Fruit fly (Drosophila melanogaster) whole organism, embryonic: Measurements from ENCODE around the gene CG11396.

Experiments used
- Asciz ChIP-seq: fragments of 200-800 bp; sonication (Bioruptor generic); optimal IDR thresholded peaks from 2 replicates; lab custom pipeline; 2017; ENCODE audit warnings: missing biosample characterization, mild to moderate bottlenecking, missing genetic modification characterization, missing genetic modification reagents
- Bgb ChIP-seq: fragments of 200-800 bp; sonication (Bioruptor generic); IDR thresholded peaks from 2 replicates; pipeline ENCODE4 v1.3.6; 2022; ENCODE audit warnings: missing biosample characterization, missing genetic modification characterization; ENCODE audit not compliant: partially characterized antibody
- CG10431 ChIP-seq: fragments of 200-800 bp; sonication (Bioruptor generic); optimal IDR thresholded peaks from 3 replicates; lab custom pipeline; 2018; ENCODE audit warnings: missing biosample characterization, mild to moderate bottlenecking, missing genetic modification characterization
- CG1233 ChIP-seq: fragments of 200-800 bp; sonication (Bioruptor generic); optimal IDR thresholded peaks from 4 replicates; lab custom pipeline; 2018; ENCODE audit warnings: missing biosample characterization, mild to moderate bottlenecking, missing genetic modification characterization
- CG12769 ChIP-seq: fragments of 200-800 bp; sonication (Bioruptor generic); optimal IDR thresholded peaks from 2 replicates; lab custom pipeline; 2019; ENCODE audit warnings: missing biosample characterization, mild to moderate bottlenecking, missing genetic modification characterization, moderate library complexity
- CG1529 ChIP-seq: fragments of 200-800 bp; sonication (Bioruptor generic); optimal IDR thresholded peaks from 3 replicates; lab custom pipeline; 2018; ENCODE audit warnings: missing biosample characterization, missing genetic modification characterization
- CG15696 ChIP-seq: fragments of 200-800 bp; sonication (Bioruptor generic); optimal IDR thresholded peaks from 2 replicates; lab custom pipeline; 2019; ENCODE audit warnings: missing biosample characterization, mild to moderate bottlenecking, missing genetic modification characterization, moderate library complexity
- CG1603 ChIP-seq: fragments of 200-800 bp; sonication (Bioruptor generic); optimal IDR thresholded peaks from 2 replicates; lab custom pipeline; 2019; ENCODE audit warnings: missing biosample characterization, mild to moderate bottlenecking, missing genetic modification characterization, moderate library complexity
- CG30020 ChIP-seq: fragments of 200-800 bp; optimal IDR thresholded peaks from 2 replicates; lab custom pipeline; 2019; ENCODE audit warnings: missing biosample characterization, mild to moderate bottlenecking, missing genetic modification characterization, moderate library complexity
- CG31224 ChIP-seq: fragments of 200-800 bp; sonication (Bioruptor generic); IDR thresholded peaks from 2 replicates; pipeline ENCODE4 v1.3.6; 2022; ENCODE audit warnings: missing biosample characterization, missing genetic modification characterization
- CG33557 ChIP-seq: fragments of 200-800 bp; sonication (Bioruptor generic); optimal IDR thresholded peaks from 2 replicates; lab custom pipeline; 2019; ENCODE audit warnings: missing biosample characterization, mild to moderate bottlenecking, missing genetic modification characterization, moderate library complexity
- CG3847 ChIP-seq: fragments of 200-800 bp; sonication (Bioruptor generic); IDR thresholded peaks from 2 replicates; pipeline ENCODE4 v1.3.6; 2022; ENCODE audit warnings: missing biosample characterization, missing genetic modification characterization
- CG6254 ChIP-seq: fragments of 200-800 bp; sonication (Bioruptor generic); optimal IDR thresholded peaks from 3 replicates; lab custom pipeline; 2017; ENCODE audit warnings: mild to moderate bottlenecking, missing biosample characterization, missing genetic modification reagents, missing genetic modification characterization
- CG6791 ChIP-seq: fragments of 200-800 bp; sonication (Bioruptor generic); IDR thresholded peaks from 3 replicates; pipeline ENCODE4 v1.3.6; 2022; ENCODE audit warnings: missing biosample characterization, missing genetic modification characterization; ENCODE audit not compliant: partially characterized antibody
- CG7271 ChIP-seq: fragments of 200-800 bp; sonication (Bioruptor generic); optimal IDR thresholded peaks from 2 replicates; lab custom pipeline; 2018; ENCODE audit warnings: missing biosample characterization, mild to moderate bottlenecking, missing genetic modification characterization, moderate library complexity
- CG9609 ChIP-seq: fragments of 200-800 bp; sonication (Bioruptor generic); optimal IDR thresholded peaks from 3 replicates; lab custom pipeline; 2016; ENCODE audit warnings: missing biosample characterization, missing genetic modification characterization
- Dll ChIP-seq: fragments of 200-800 bp; sonication (Bioruptor generic); IDR thresholded peaks from 4 replicates; pipeline ENCODE4 v1.3.6; 2022; ENCODE audit warnings: missing biosample characterization, missing genetic modification characterization; ENCODE audit not compliant: partially characterized antibody
- HHEX ChIP-seq: fragments of 200-800 bp; sonication (Bioruptor generic); optimal IDR thresholded peaks from 3 replicates; lab custom pipeline; 2017; ENCODE audit warnings: missing biosample characterization, mild to moderate bottlenecking, missing genetic modification characterization, missing genetic modification reagents
- HLH3B ChIP-seq: fragments of 200-800 bp; sonication (Bioruptor generic); IDR thresholded peaks from 2 replicates; pipeline ENCODE4 v1.3.6; 2022; ENCODE audit warnings: missing biosample characterization, missing genetic modification characterization
- HLHmδ ChIP-seq: fragments of 200-800 bp; sonication (Bioruptor generic); optimal IDR thresholded peaks from 2 replicates; lab custom pipeline; 2018; ENCODE audit warnings: missing biosample characterization, mild to moderate bottlenecking, missing genetic modification characterization, moderate library complexity
- Hr39 ChIP-seq: fragments of >200 bp; optimal IDR thresholded peaks from 2 replicates; lab custom pipeline; 2017
- Hr51 ChIP-seq, 2 experiments: fragments of 200-800 bp; sonication (Bioruptor generic); optimal IDR thresholded peaks; 2 replicates in 1 of 2; 3 replicates in 1 of 2; lab custom pipeline; 2016 to 2018; ENCODE audit warnings: missing biosample characterization in 2 of 2, missing genetic modification characterization in 2 of 2, mild to moderate bottlenecking in 1 of 2, moderate library complexity in 1 of 2
- MTF-1 ChIP-seq: fragments of 200-800 bp; sonication (Bioruptor generic); optimal IDR thresholded peaks from 2 replicates; lab custom pipeline; 2018; ENCODE audit warnings: missing biosample characterization, mild to moderate bottlenecking, missing genetic modification characterization, borderline replicate concordance
- Nf-YB ChIP-seq: fragments of 200-800 bp; sonication (Bioruptor generic); optimal IDR thresholded peaks from 3 replicates; lab custom pipeline; 2019; ENCODE audit warnings: missing biosample characterization, mild to moderate bottlenecking, missing genetic modification characterization, moderate library complexity
- Nf-YC ChIP-seq: fragments of 200-800 bp; optimal IDR thresholded peaks from 3 replicates; lab custom pipeline; 2019; ENCODE audit warnings: missing biosample characterization, mild to moderate bottlenecking, missing genetic modification characterization, moderate library complexity
- Rfx ChIP-seq: fragments of 200-800 bp; sonication (Bioruptor generic); IDR thresholded peaks from 2 replicates; pipeline ENCODE4 v1.3.6; 2022; ENCODE audit warnings: missing biosample characterization, missing genetic modification characterization
- Side ChIP-seq: fragments of 200-800 bp; sonication (Bioruptor generic); optimal IDR thresholded peaks from 2 replicates; lab custom pipeline; 2016; ENCODE audit warnings: missing biosample characterization, missing genetic modification characterization
- Six4 ChIP-seq: fragments of 200-800 bp; sonication (Bioruptor generic); optimal IDR thresholded peaks from 2 replicates; lab custom pipeline; 2016; ENCODE audit warnings: missing biosample characterization, missing genetic modification characterization
- bab2 ChIP-seq: fragments of 200-800 bp; sonication (Bioruptor generic); optimal IDR thresholded peaks from 2 replicates; lab custom pipeline; 2016; ENCODE audit warnings: missing biosample characterization, missing genetic modification characterization
- btn ChIP-seq: fragments of 200-800 bp; sonication (Bioruptor generic); optimal IDR thresholded peaks from 2 replicates; lab custom pipeline; 2016; ENCODE audit warnings: missing biosample characterization, missing genetic modification characterization
- chm ChIP-seq: fragments of 200-800 bp; sonication (Bioruptor generic); IDR thresholded peaks from 2 replicates; pipeline ENCODE4 v1.3.6; 2022; ENCODE audit warnings: missing biosample characterization, missing genetic modification characterization
- ci ChIP-seq: fragments of 200-800 bp; sonication (Bioruptor generic); IDR thresholded peaks from 3 replicates; pipeline ENCODE4 v1.3.6; 2022; ENCODE audit warnings: missing biosample characterization, missing genetic modification characterization
- emc ChIP-seq: fragments of 200-800 bp; sonication (Bioruptor generic); optimal IDR thresholded peaks from 2 replicates; lab custom pipeline; 2016; ENCODE audit warnings: missing biosample characterization, missing genetic modification characterization
- esg ChIP-seq: fragments of 200-800 bp; sonication (Bioruptor generic); conservative IDR thresholded peaks from 2 replicates; pipeline ENCODE4 v1.3.6; 2022; ENCODE audit warnings: missing biosample characterization, missing genetic modification characterization
- exex ChIP-seq: fragments of 200-800 bp; sonication (Bioruptor generic); optimal IDR thresholded peaks from 4 replicates; lab custom pipeline; 2018; ENCODE audit warnings: missing biosample characterization, mild to moderate bottlenecking, missing genetic modification characterization, moderate library complexity
- gce ChIP-seq: fragments of 200-800 bp; sonication (Bioruptor generic); IDR thresholded peaks from 3 replicates; pipeline ENCODE4 v1.3.6; 2022; ENCODE audit warnings: missing biosample characterization, missing genetic modification characterization
- gcm ChIP-seq: fragments of 200-800 bp; sonication (Bioruptor generic); optimal IDR thresholded peaks from 2 replicates; lab custom pipeline; 2019; ENCODE audit warnings: missing biosample characterization, mild to moderate bottlenecking, missing genetic modification characterization, moderate library complexity
- kni ChIP-seq: fragments of 200-800 bp; sonication (Bioruptor generic); optimal IDR thresholded peaks from 3 replicates; lab custom pipeline; 2017; ENCODE audit warnings: mild to moderate bottlenecking, missing biosample characterization, missing genetic modification reagents, missing genetic modification characterization
- lbe ChIP-seq: fragments of 200-800 bp; sonication (Bioruptor generic); optimal IDR thresholded peaks from 2 replicates; lab custom pipeline; 2016; ENCODE audit warnings: missing biosample characterization, mild to moderate bottlenecking, missing genetic modification characterization
- nerfin-1 ChIP-seq: fragments of 200-800 bp; sonication (Bioruptor generic); optimal IDR thresholded peaks from 3 replicates; lab custom pipeline; 2019; ENCODE audit warnings: missing biosample characterization, mild to moderate bottlenecking, missing genetic modification characterization, moderate library complexity
- phol ChIP-seq: fragments of 200-800 bp; sonication (Bioruptor generic); optimal IDR thresholded peaks from 3 replicates; lab custom pipeline; 2018; ENCODE audit warnings: missing biosample characterization, mild to moderate bottlenecking, missing genetic modification characterization, moderate library complexity
- pros ChIP-seq: fragments of 200-800 bp; sonication (Bioruptor generic); optimal IDR thresholded peaks from 3 replicates; lab custom pipeline; 2019; ENCODE audit warnings: missing biosample characterization, mild to moderate bottlenecking, missing genetic modification characterization, moderate library complexity
- sc ChIP-seq, 3 experiments: fragments of >200 bp in 2 of 3; fragments of 200-800 bp in 1 of 3; sonication (Bioruptor generic) in 1 of 3; optimal IDR thresholded peaks; 2 replicates in 2 of 3; 3 replicates in 1 of 3; lab custom pipeline; 2017; ENCODE audit warnings: mild to moderate bottlenecking in 1 of 3, missing biosample characterization in 1 of 3, missing genetic modification characterization in 1 of 3, missing genetic modification reagents in 1 of 3
- seq ChIP-seq: fragments of 200-800 bp; sonication (Bioruptor generic); IDR thresholded peaks from 2 replicates; pipeline ENCODE4 v1.3.6; 2022; ENCODE audit warnings: missing biosample characterization, missing genetic modification characterization
- sim ChIP-seq: fragments of 200-800 bp; sonication (Bioruptor generic); IDR thresholded peaks from 2 replicates; pipeline ENCODE4 v1.3.6; 2022; ENCODE audit warnings: missing biosample characterization, missing genetic modification characterization
- sob ChIP-seq: fragments of 200-800 bp; sonication (Bioruptor generic); IDR thresholded peaks from 2 replicates; pipeline ENCODE4 v1.3.6; 2022; ENCODE audit warnings: missing biosample characterization, missing genetic modification characterization
- sqz ChIP-seq: fragments of 200-800 bp; sonication (Bioruptor generic); optimal IDR thresholded peaks from 3 replicates; lab custom pipeline; 2018; ENCODE audit warnings: missing biosample characterization, mild to moderate bottlenecking, missing genetic modification characterization
- ttk ChIP-seq: fragments of 200-800 bp; sonication (Bioruptor generic); IDR thresholded peaks from 2 replicates; pipeline ENCODE4 v2.1.2; 2022; ENCODE audit warnings: missing biosample characterization, missing genetic modification characterization
- usp ChIP-seq: fragments of >200 bp; optimal IDR thresholded peaks from 2 replicates; lab custom pipeline; 2017; ENCODE audit warnings: missing biosample characterization, missing genetic modification characterization
- zf30C ChIP-seq: fragments of 200-800 bp; sonication (Bioruptor generic); optimal IDR thresholded peaks from 3 replicates; lab custom pipeline; 2018; ENCODE audit warnings: missing biosample characterization, mild to moderate bottlenecking, missing genetic modification characterization

The CG11396 gene

DNA sequence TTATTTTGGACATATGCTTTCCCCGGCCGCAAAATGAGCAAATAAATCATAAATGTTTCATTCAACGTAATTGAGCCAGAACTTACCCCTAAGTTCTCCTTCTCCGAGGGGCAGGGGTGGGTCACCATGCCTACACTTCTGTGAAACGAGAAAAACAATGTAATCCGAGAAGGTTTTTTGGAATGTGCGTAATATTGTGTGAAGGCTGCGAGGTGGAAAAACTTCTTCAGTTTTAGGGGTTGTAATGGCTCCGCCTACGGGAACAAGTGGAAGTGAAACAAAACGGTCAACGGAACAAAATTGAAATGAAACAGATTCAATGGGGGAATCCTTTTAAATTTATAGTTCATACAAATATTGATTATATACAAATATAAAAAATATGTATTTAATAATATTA, 8.8 kb upstream of the CG11396 start (continued):
- TF ChIP-seq sc (optimal IDR thresholded peaks at IDR 0.05; lab: Kevin White, UChicago) (no peak), sc (GFP tag; optimal IDR thresholded peaks at IDR 0.05; lab: Kevin White, UChicago) (no peak), HLH3B (GFP tag; lab: Robert Waterston, UW) (no peak), bab2 (no peak), CG31224 (GFP tag; lab: Robert Waterston, UW) (no peak), CG6254 (no peak), CG3847 (no peak), Rfx (GFP tag; lab: Robert Waterston, UW) (no peak), Dll (GFP tag; lab: Robert Waterston, UW) (no peak), zf30C (GFP tag; lab: Kevin White, UChicago) (peak; percentile 12), HHEX (GFP tag; lab: Kevin White, UChicago) (no peak), CG1529 (GFP tag; lab: Kevin White, UChicago) (no peak), exex (no peak), usp (GFP tag; lab: Kevin White, UChicago) (no peak), emc (GFP tag; lab: Kevin White, UChicago) (no peak), esg (GFP tag; lab: Robert Waterston, UW) (no peak), CG6791 (GFP tag; lab: Robert Waterston, UW) (no peak), pros (GFP tag; lab: Kevin White, UChicago) (peak; percentile 70), Nf-YC (tag; lab: Kevin White, UChicago) (peak; percentile 91), seq (GFP tag; lab: Robert Waterston, UW) (peak; percentile 68; the same call in 1 of the 2 replicates), Nf-YB (GFP tag; lab: Kevin White, UChicago) (peak; percentile 86), CG33557 (GFP tag; lab: Kevin White, UChicago) (no peak), sob (GFP tag; lab: Robert Waterston, UW) (no peak), Hr39 (lab: Kevin White, UChicago) (no peak), Hr51 (GFP tag; optimal IDR thresholded peaks at IDR 0.05; lab: Kevin White, UChicago) (no peak), CG12769 (tag; lab: Kevin White, UChicago) (no peak)

- peak; percentile 54 for TF ChIP-seq kni (GFP tag; lab: Kevin White, UChicago)
- peak; percentile 20 for TF ChIP-seq CG1233
- TF ChIP-seq ci (GFP tag; lab: Robert Waterston, UW): peak; percentile 59; the same call in 2 of the 3 replicates
- TF ChIP-seq CG15696 (tag; lab: Kevin White, UChicago): peak; percentile 28
- TF ChIP-seq Side: no peak
- no peak for TF ChIP-seq gce
- peak; percentile 56 for TF ChIP-seq phol (tag; lab: Kevin White, UChicago)
- 0 out of 2 replicates have a peak, but pooled peaks have one; percentile 50 for TF ChIP-seq ttk (GFP tag; lab: Robert Waterston, UW)
- TF ChIP-seq sim (GFP tag; lab: Robert Waterston, UW): 0 out of 2 replicates have a peak, but pooled peaks have one; percentile 44
- peak; percentile 8 for TF ChIP-seq CG30020 (tag; lab: Kevin White, UChicago)
- TF ChIP-seq HLHmδ: peak; percentile 96
- TF ChIP-seq CG9609 (GFP tag; lab: Kevin White, UChicago): no peak
- TF ChIP-seq Six4: peak; percentile 29
- TF ChIP-seq CG10431 (GFP tag; lab: Kevin White, UChicago): peak; percentile 35
- no peak for TF ChIP-seq Bgb (GFP tag; lab: Robert Waterston, UW)
- no peak for TF ChIP-seq btn
- TF ChIP-seq MTF-1 (GFP tag; lab: Kevin White, UChicago): peak; percentile 32
- TF ChIP-seq gcm (GFP tag; lab: Kevin White, UChicago): peak; percentile 24
- peak; percentile 5 for TF ChIP-seq CG1603 (tag; lab: Kevin White, UChicago)
- peak; percentile 82 for TF ChIP-seq nerfin-1
- TF ChIP-seq lbe (GFP tag; lab: Kevin White, UChicago): no peak
- TF ChIP-seq chm (GFP tag; lab: Robert Waterston, UW): peak; percentile 62
- TF ChIP-seq pros (GFP tag; lab: Kevin White, UChicago): peak; percentile 26
- TF ChIP-seq sqz (GFP tag; lab: Kevin White, UChicago): peak; percentile 54
- TF ChIP-seq CG7271: peak; percentile 72
- TF ChIP-seq Asciz (GFP tag; lab: Kevin White, UChicago): no peak
Measured at dm6 chr3L:20792693-20793092, 4.8 kb upstream of the CG11396 start, which contains the start of gene Six4. Six4 (minus strand) TSS chr3L:20792777.
